Fruit fly (Drosophila melanogaster): ENCODE results near the gene bif.

The bif gene

dm6 chrX:11713808-11714528 is 35.2 kb downstream of the bif start (continued):
- TF ChIP-seq CG3032 (tag; optimal IDR thresholded peaks at IDR 0.05) (no peak), fkh (GFP tag; optimal IDR thresholded peaks at IDR 0.05) (peak; percentile 70), Hr4 (GFP tag; optimal IDR thresholded peaks at IDR 0.05) (no peak), Met (GFP tag; optimal IDR thresholded peaks at IDR 0.05) (peak; percentile 5), fd85E (GFP tag; optimal IDR thresholded peaks at IDR 0.05) (peak; percentile 5), spab (GFP tag; optimal IDR thresholded peaks at IDR 0.05) (peak; percentile 27), CG3919 (GFP tag; optimal IDR thresholded peaks at IDR 0.05) (peak; percentile 21), dac (GFP tag; optimal IDR thresholded peaks at IDR 0.05) (no peak), Gug (GFP tag; IDR thresholded peaks at IDR 0.05) (no peak), Hr39 (GFP tag; optimal IDR thresholded peaks at IDR 0.05) (no peak), CG1621 (tag; optimal IDR thresholded peaks at IDR 0.05) (peak; percentile 6), CG10669 (GFP tag; optimal IDR thresholded peaks at IDR 0.05) (peak; percentile 23), CG8319 (GFP tag; optimal IDR thresholded peaks at IDR 0.05) (no peak), CG15336 (GFP tag; IDR thresholded peaks at IDR 0.05) (peak; percentile 60), CG34406 (GFP tag; optimal IDR thresholded peaks at IDR 0.05) (no peak), esn (GFP tag; optimal IDR thresholded peaks at IDR 0.05) (no peak), fd59A (GFP tag; optimal IDR thresholded peaks at IDR 0.05) (peak; percentile 24), Lpt (GFP tag; optimal IDR thresholded peaks at IDR 0.05) (peak; percentile 59), svp (GFP tag) (no peak), pdm3 (GFP tag; optimal IDR thresholded peaks at IDR 0.05) (no peak), eg (GFP tag; IDR thresholded peaks at IDR 0.05) (0 out of 3 replicates have a peak, but pooled peaks have one; percentile 43), CG10631 (GFP tag; optimal IDR thresholded peaks at IDR 0.05) (no peak), achi (GFP tag; optimal IDR thresholded peaks at IDR 0.05) (peak; percentile 40), CG6276 (GFP tag; optimal IDR thresholded peaks at IDR 0.05) (peak; percentile 57), CG31627 (GFP tag; optimal IDR thresholded peaks at IDR 0.05) (no peak), CG6854 (GFP tag; optimal IDR thresholded peaks at IDR 0.05) (peak; percentile 53), Ets96B (tag; optimal IDR thresholded peaks at IDR 0.05) (peak; percentile 6), cyc (GFP tag; optimal IDR thresholded peaks at IDR 0.05) (no peak), CG4318 (GFP tag; optimal IDR thresholded peaks at IDR 0.05) (no peak), Blimp-1 (GFP tag; optimal IDR thresholded peaks at IDR 0.05) (no peak)

DNA sequence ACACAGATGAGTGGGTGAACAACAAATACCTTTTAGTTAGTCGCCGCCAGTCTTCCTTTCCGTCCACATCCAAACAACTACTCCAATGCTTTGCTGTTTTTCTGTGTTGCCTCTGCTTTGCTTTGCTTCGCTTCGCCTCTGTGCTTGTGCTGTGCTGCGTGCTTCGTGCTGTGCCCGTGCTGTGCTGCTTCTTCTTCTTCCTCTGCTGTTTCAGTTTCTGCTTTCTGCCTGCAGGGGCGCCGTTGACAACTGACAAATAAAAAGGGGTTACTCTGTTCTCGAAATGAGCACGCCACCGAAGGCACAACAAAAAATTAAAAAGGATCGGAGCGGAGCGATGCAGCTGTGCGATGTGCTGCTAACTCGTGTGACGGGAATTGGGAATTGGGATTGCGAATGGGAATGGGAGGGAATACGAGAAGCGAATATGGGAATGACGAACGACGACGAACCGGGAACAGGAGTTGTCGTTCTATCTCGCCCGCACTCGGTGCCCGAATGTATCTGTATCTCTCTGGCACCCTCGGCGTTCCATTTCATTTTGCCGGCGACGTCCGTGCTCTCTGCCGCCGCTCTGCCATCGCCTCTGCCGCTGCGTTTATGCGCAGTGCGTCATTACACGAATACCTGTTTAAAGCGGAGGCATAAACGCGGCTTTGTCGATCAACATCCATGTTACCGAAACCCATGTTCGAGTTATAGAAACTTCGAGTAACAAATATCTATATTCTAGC is 35.9 kb downstream of the bif start:
- TF ChIP-seq spab (GFP tag; optimal IDR thresholded peaks at IDR 0.05) (no peak), CG11294 (GFP tag; IDR thresholded peaks at IDR 0.05) (peak; percentile 55), eg (GFP tag; IDR thresholded peaks at IDR 0.05) (peak; percentile 73), Met (GFP tag; optimal IDR thresholded peaks at IDR 0.05) (peak; percentile 47), CG32006 (GFP tag; optimal IDR thresholded peaks at IDR 0.05) (peak; percentile 66), CG11902 (GFP tag; optimal IDR thresholded peaks at IDR 0.05) (no peak), CG6792 (GFP tag; optimal IDR thresholded peaks at IDR 0.05) (no peak), dsx (GFP tag; optimal IDR thresholded peaks at IDR 0.05; ENCODE audit: poor library complexity, severe bottlenecking) (no peak), Gug (GFP tag; IDR thresholded peaks at IDR 0.05) (peak; percentile 51), achi (GFP tag; optimal IDR thresholded peaks at IDR 0.05) (peak; percentile 29), Blimp-1 (GFP tag; optimal IDR thresholded peaks at IDR 0.05) (no peak), CG10669 (GFP tag; optimal IDR thresholded peaks at IDR 0.05) (peak; percentile 19), CG11762 (GFP tag; optimal IDR thresholded peaks at IDR 0.05; ENCODE audit: insufficient read depth) (peak; percentile 23), pdm3 (GFP tag; optimal IDR thresholded peaks at IDR 0.05) (no peak), Smox (GFP tag; optimal IDR thresholded peaks at IDR 0.05) (no peak), Sox102F (GFP tag; optimal IDR thresholded peaks at IDR 0.05) (peak; percentile 49), Hr39 (GFP tag; optimal IDR thresholded peaks at IDR 0.05) (no peak), CG7368 (GFP tag; optimal IDR thresholded peaks at IDR 0.05) (no peak), CG1621 (tag; optimal IDR thresholded peaks at IDR 0.05) (no peak), esn (GFP tag; optimal IDR thresholded peaks at IDR 0.05) (peak; percentile 49), CG8319 (GFP tag; optimal IDR thresholded peaks at IDR 0.05) (no peak), Lpt (GFP tag; optimal IDR thresholded peaks at IDR 0.05) (no peak), svp (GFP tag) (peak; percentile 85), CG6276 (GFP tag; optimal IDR thresholded peaks at IDR 0.05) (no peak), CG10631 (GFP tag; optimal IDR thresholded peaks at IDR 0.05) (no peak), CG9139 (GFP tag; optimal IDR thresholded peaks at IDR 0.05) (peak; percentile 37), ss (GFP tag; optimal IDR thresholded peaks at IDR 0.05) (peak in 1 of 2 experiments; percentile 42), CG3032 (tag; optimal IDR thresholded peaks at IDR 0.05) (peak; percentile 12), Sox15 (GFP tag; optimal IDR thresholded peaks at IDR 0.05) (no peak), Ets21C (GFP tag; optimal IDR thresholded peaks at IDR 0.05) (no peak), CG31627 (GFP tag; optimal IDR thresholded peaks at IDR 0.05) (peak; percentile 9), Ets96B (tag; optimal IDR thresholded peaks at IDR 0.05) (no peak), CG34406 (GFP tag; optimal IDR thresholded peaks at IDR 0.05) (peak; percentile 46), CG4318 (GFP tag; optimal IDR thresholded peaks at IDR 0.05) (no peak), CG15336 (GFP tag; IDR thresholded peaks at IDR 0.05) (peak; percentile 67), CG16779 (tag; optimal IDR thresholded peaks at IDR 0.05) (peak; percentile 14)
